Worm (Caenorhabditis elegans) whole organism, young adult: ENCODE measurements around the gene C24H10.2.

ENCODE experiments used
- F57A8.1 ChIP-seq: fragments of 200-800 bp; sonication (Bioruptor generic); optimal IDR thresholded peaks from 2 replicates; lab custom pipeline; 2018; ENCODE audit warnings: mild to moderate bottlenecking, missing genetic modification characterization, moderate library complexity, missing compliant biosample characterization
- lag-1 ChIP-seq: fragments of 200-800 bp; sonication (Bioruptor generic); IDR thresholded peaks from 2 replicates; pipeline ENCODE4 v1.3.6; 2022; ENCODE audit warnings: missing genetic modification reagents, missing genetic modification characterization, missing compliant biosample characterization
- nhr-90 ChIP-seq: sonication (generic microtip); optimal IDR thresholded peaks from 2 replicates; lab custom pipeline; 2016; ENCODE audit warnings: missing genotype, mild to moderate bottlenecking, missing genetic modification characterization, missing compliant biosample characterization

ce11 chrX:5067796-5068195 is 3.4 kb downstream of the C24H10.2 start, which contains the start of gene clc-7:
- TF ChIP-seq nhr-90 (no peak), lag-1 (GFP tag; lab: Robert Waterston, UW) (no peak), F57A8.1 (no peak)
